Worm (Caenorhabditis elegans): ENCODE results near the gene cyp-25A2.
"Not testable (repeated sequence)": the region's sequence is repeated elsewhere in the genome, so short reads cannot be mapped to it uniquely, and the experiment has no call there.

- not testable (repeated sequence) for TF ChIP-seq ceh-28 (tag; optimal IDR thresholded peaks at IDR 0.05); ama-1 (optimal IDR thresholded peaks at IDR 0.05); lin-15B (tag; optimal IDR thresholded peaks at IDR 0.05)
Observed at ce11 chrIII:3844746-3845145, 9.7 kb downstream of the cyp-25A2 start, which contains the start of gene maph-1.3.
